Worm (Caenorhabditis elegans): Measurements from ENCODE around the gene ttm-1.
A peak's percentile ranks its signal among the peaks of the same experiment; 100 is the strongest.

ttm-1 gene

ce11 chrIII:12966895-12967294 is at the start of gene ttm-1:
Gene ttm-1, minus strand, starts transcription at chrIII:12966995.
- no peak for TF ChIP-seq lin-35 (GFP tag; optimal IDR thresholded peaks at IDR 0.05)
- no peak for TF ChIP-seq ceh-8 (GFP tag; optimal IDR thresholded peaks at IDR 0.05)
- TF ChIP-seq fkh-4 (tag; optimal IDR thresholded peaks at IDR 0.05; ENCODE audit: borderline replicate concordance) = no peak
- no peak for TF ChIP-seq nhr-12 (tag; optimal IDR thresholded peaks at IDR 0.05)
- no peak for TF ChIP-seq ztf-11 (tag; optimal IDR thresholded peaks at IDR 0.05)
- no peak for TF ChIP-seq unc-86 (tag; optimal IDR thresholded peaks at IDR 0.05)
- TF ChIP-seq irx-1 (tag; optimal IDR thresholded peaks at IDR 0.05) = no peak
- TF ChIP-seq lin-14 (GFP tag; optimal IDR thresholded peaks at IDR 0.05) = no peak

ce11 chrIII:13015754-13016317 is 49.0 kb upstream of the ttm-1 start:
- TF ChIP-seq lir-3 (tag; optimal IDR thresholded peaks at IDR 0.05; ENCODE audit: poor library complexity) (peak; percentile 5), aha-1 (tag; optimal IDR thresholded peaks at IDR 0.05) (no peak), elt-2 (tag; optimal IDR thresholded peaks at IDR 0.05) (peak; percentile 18), fos-1 (tag; optimal IDR thresholded peaks at IDR 0.05) (peak; percentile 29), nhr-76 (tag; optimal IDR thresholded peaks at IDR 0.05) (no peak), blmp-1 (tag; optimal IDR thresholded peaks at IDR 0.05) (peak; percentile 68), unc-30 (tag; optimal IDR thresholded peaks at IDR 0.05) (no peak), nhr-28 (tag; optimal IDR thresholded peaks at IDR 0.05) (no peak), tbx-2 (tag; optimal IDR thresholded peaks at IDR 0.05) (no peak), lin-14 (GFP tag; optimal IDR thresholded peaks at IDR 0.05) (peak; percentile 57), ets-5 (GFP tag; IDR thresholded peaks at IDR 0.05) (no peak), isw-1 (GFP tag; IDR thresholded peaks at IDR 0.05) (no peak), C16A3.4 (tag; optimal IDR thresholded peaks at IDR 0.05) (peak; percentile 48), nhr-85 (tag) (peak; percentile 81), skn-1 (tag; optimal IDR thresholded peaks at IDR 0.05) (no peak), egl-27 (tag; optimal IDR thresholded peaks at IDR 0.05) (no peak), swsn-7 (tag; optimal IDR thresholded peaks at IDR 0.05) (peak; percentile 29), hlh-4 (tag; optimal IDR thresholded peaks at IDR 0.05) (no peak), tlp-1 (tag; optimal IDR thresholded peaks at IDR 0.05) (no peak), pag-3 (tag; optimal IDR thresholded peaks at IDR 0.05; ENCODE audit: borderline replicate concordance, insufficient read depth) (no peak), unc-86 (tag; optimal IDR thresholded peaks at IDR 0.05) (no peak), mef-2 (tag; optimal IDR thresholded peaks at IDR 0.05) (no peak), fkh-8 (tag; optimal IDR thresholded peaks at IDR 0.05) (peak; percentile 52), dpl-1 (GFP tag; optimal IDR thresholded peaks at IDR 0.05) (peak in 2 of 3 experiments; percentile 25), nhr-11 (tag; optimal IDR thresholded peaks at IDR 0.05) (no peak), unc-98 (GFP tag; IDR thresholded peaks at IDR 0.05) (no peak), fkh-10 (GFP tag; optimal IDR thresholded peaks at IDR 0.05) (peak; percentile 27), sup-37 (GFP tag; optimal IDR thresholded peaks at IDR 0.05) (no peak), ceh-90 (tag; optimal IDR thresholded peaks at IDR 0.05) (no peak), alr-1 (tag; optimal IDR thresholded peaks at IDR 0.05; ENCODE audit: borderline replicate concordance) (no peak), rnt-1 (tag; optimal IDR thresholded peaks at IDR 0.05) (peak; percentile 63), ces-1 (GFP tag; optimal IDR thresholded peaks at IDR 0.05) (no peak), nhr-237 (tag; optimal IDR thresholded peaks at IDR 0.05) (no peak), mep-1 (tag; optimal IDR thresholded peaks at IDR 0.05) (peak; percentile 3), xbp-1 (tag; optimal IDR thresholded peaks at IDR 0.05) (no peak), ceh-88 (GFP tag; IDR thresholded peaks at IDR 0.05) (no peak), aly-2 (tag; optimal IDR thresholded peaks at IDR 0.05) (no peak), zag-1 (tag; optimal IDR thresholded peaks at IDR 0.05) (no peak), ztf-11 (tag; optimal IDR thresholded peaks at IDR 0.05) (no peak), lin-13 (GFP tag; optimal IDR thresholded peaks at IDR 0.05) (no peak), sox-4 (tag; optimal IDR thresholded peaks at IDR 0.05) (no peak), lin-39 (tag; optimal IDR thresholded peaks at IDR 0.05) (no peak), nhr-20 (tag; optimal IDR thresholded peaks at IDR 0.05) (peak; percentile 47), vab-15 (tag; optimal IDR thresholded peaks at IDR 0.05) (peak; percentile 50), C34B4.2 (tag; optimal IDR thresholded peaks at IDR 0.05) (no peak), ceh-82 (tag; optimal IDR thresholded peaks at IDR 0.05) (peak in 1 of 3 experiments; percentile 57)

Measured in whole organism, L1 larva.